Fruit fly (Drosophila melanogaster): Measurements from ENCODE around the gene CG1316.

Gene CG1316

dm6 chr3L:4269920-4270319 is 13.7 kb upstream of the CG1316 start (continued):
- TF ChIP-seq CG8388 (GFP tag; optimal IDR thresholded peaks at IDR 0.05) (peak; percentile 69), CG14667 (GFP tag; IDR thresholded peaks at IDR 0.05) (peak; percentile 35; the same call in 1 of the 2 replicates), ase (GFP tag; IDR thresholded peaks at IDR 0.05) (peak; percentile 37; the same call in 1 of the 3 replicates), E2f1 (GFP tag; IDR thresholded peaks at IDR 0.05) (peak; percentile 50), sim (GFP tag; IDR thresholded peaks at IDR 0.05) (0 out of 2 replicates have a peak, but pooled peaks have one; percentile 35), PHDP (tag; optimal IDR thresholded peaks at IDR 0.05) (peak; percentile 83), sd (tag; optimal IDR thresholded peaks at IDR 0.05) (peak; percentile 33), Fer3 (tag; optimal IDR thresholded peaks at IDR 0.05) (peak; percentile 70), CG7357 (GFP tag; IDR thresholded peaks at IDR 0.05) (peak; percentile 38; the same call in 1 of the 3 replicates), CG9437 (GFP tag; optimal IDR thresholded peaks at IDR 0.05) (peak; percentile 52), sob (GFP tag; IDR thresholded peaks at IDR 0.05) (peak; percentile 61; the same call in 1 of the 2 replicates), CG31441 (GFP tag; IDR thresholded peaks at IDR 0.05) (peak; percentile 86), fd96Cb (tag; optimal IDR thresholded peaks at IDR 0.05) (peak; percentile 72), mirr (GFP tag; optimal IDR thresholded peaks at IDR 0.05) (no peak), CG18262 (tag; optimal IDR thresholded peaks at IDR 0.05) (peak; percentile 85), Fer2 (tag; optimal IDR thresholded peaks at IDR 0.05) (peak; percentile 16), CG5245 (GFP tag; optimal IDR thresholded peaks at IDR 0.05) (peak; percentile 34), Spps (tag; optimal IDR thresholded peaks at IDR 0.05) (peak; percentile 52), Rx (GFP tag; IDR thresholded peaks at IDR 0.05) (0 out of 2 replicates have a peak, but pooled peaks have one; percentile 23), CG10543 (GFP tag; optimal IDR thresholded peaks at IDR 0.05) (peak; percentile 24), CG16815 (GFP tag; optimal IDR thresholded peaks at IDR 0.05) (peak; percentile 31), CG10959 (GFP tag; IDR thresholded peaks at IDR 0.05) (peak; percentile 34; the same call in 1 of the 2 replicates), Jarid2 (GFP tag; optimal IDR thresholded peaks at IDR 0.05) (peak; percentile 6), CG3163 (GFP tag; optimal IDR thresholded peaks at IDR 0.05) (no peak), ems (GFP tag; optimal IDR thresholded peaks at IDR 0.05) (no peak), danr (GFP tag; IDR thresholded peaks at IDR 0.05) (no peak), CG32772 (GFP tag; IDR thresholded peaks at IDR 0.05) (peak; percentile 49; the same call in 1 of the 2 replicates), gro (GFP tag; optimal IDR thresholded peaks at IDR 0.05) (no peak), CG8924 (tag; optimal IDR thresholded peaks at IDR 0.05) (peak; percentile 81), CG15696 (tag; optimal IDR thresholded peaks at IDR 0.05) (peak; percentile 38), CG8290 (GFP tag; optimal IDR thresholded peaks at IDR 0.05) (peak; percentile 11), CG8290 (tag; optimal IDR thresholded peaks at IDR 0.05) (no peak), CG10209 (GFP tag; optimal IDR thresholded peaks at IDR 0.05) (peak; percentile 66), CG11093 (GFP tag; IDR thresholded peaks at IDR 0.05) (0 out of 3 replicates have a peak, but pooled peaks have one; percentile 60), CG13624 (GFP tag; optimal IDR thresholded peaks at IDR 0.05) (no peak), CG15601 (tag; optimal IDR thresholded peaks at IDR 0.05) (peak; percentile 74), Kr (GFP tag; optimal IDR thresholded peaks at IDR 0.05) (no peak), CG5953 (GFP tag; IDR thresholded peaks at IDR 0.05) (peak; percentile 53; the same call in 1 of the 2 replicates), Blimp-1 (GFP tag; optimal IDR thresholded peaks at IDR 0.05) (peak; percentile 74), CG5180 (GFP tag; optimal IDR thresholded peaks at IDR 0.05) (peak; percentile 56), Sry-δ (GFP tag; optimal IDR thresholded peaks at IDR 0.05) (no peak), CG3995 (GFP tag; optimal IDR thresholded peaks at IDR 0.05) (peak; percentile 25), CG14710 (tag; optimal IDR thresholded peaks at IDR 0.05) (peak; percentile 73), Chrac-16 (GFP tag; optimal IDR thresholded peaks at IDR 0.05) (peak; percentile 48), Pdp1 (GFP tag; optimal IDR thresholded peaks at IDR 0.05) (peak in 1 of 2 experiments; percentile 14), C15 (GFP tag; IDR thresholded peaks at IDR 0.05) (peak; percentile 15; the same call in 1 of the 3 replicates), bsh (GFP tag; optimal IDR thresholded peaks at IDR 0.05) (peak; percentile 52 to 86), CG1832 (GFP tag; optimal IDR thresholded peaks at IDR 0.05) (no peak), klu (GFP tag; IDR thresholded peaks at IDR 0.05) (no peak), CG1233 (GFP tag; optimal IDR thresholded peaks at IDR 0.05) (peak; percentile 76)
